Worm (Caenorhabditis elegans) whole organism, mixed stage, embryonic: ENCODE results near the gene ptrn-1.

Source experiments
- elt-3 ChIP-seq: fragments of 150-350 bp; optimal IDR thresholded peaks from 2 replicates; lab custom pipeline; 2014; ENCODE audit warnings: missing biosample characterization, missing genetic modification characterization
- ham-2 ChIP-seq: fragments of 200-800 bp; sonication (Bioruptor generic); optimal IDR thresholded peaks from 2 replicates; lab custom pipeline; 2018; ENCODE audit warnings: mild to moderate bottlenecking, missing genetic modification characterization, missing compliant biosample characterization
- mep-1 ChIP-seq: fragments of 150-350 bp; optimal IDR thresholded peaks from 2 replicates; lab custom pipeline; 2017; ENCODE audit warnings: missing biosample characterization, missing genetic modification reagents, missing genetic modification characterization, inconsistent platforms
- nhr-237 ChIP-seq: fragments of 150-350 bp; optimal IDR thresholded peaks from 2 replicates; lab custom pipeline; 2014; ENCODE audit warnings: missing biosample characterization, missing genetic modification characterization
- nhr-28 ChIP-seq: fragments of 150-350 bp; optimal IDR thresholded peaks from 2 replicates; lab custom pipeline; 2014; ENCODE audit warnings: missing biosample characterization, missing genetic modification characterization
- snpc-4 ChIP-seq: fragments of 150-350 bp; optimal IDR thresholded peaks from 2 replicates; lab custom pipeline; 2014; ENCODE audit warnings: missing biosample characterization, missing genetic modification characterization
- unc-62 ChIP-seq: fragments of 150-350 bp; optimal IDR thresholded peaks from 2 replicates; lab custom pipeline; 2014; ENCODE audit warnings: missing biosample characterization, missing genetic modification reagents, missing genetic modification characterization

ce11 chrX:16998981-16999380 is 31.0 kb downstream of the ptrn-1 start:
- TF ChIP-seq nhr-237 (tag; lab: Kevin White, UChicago): no peak
- no peak for TF ChIP-seq snpc-4 (tag; lab: Kevin White, UChicago)
- TF ChIP-seq ham-2 (GFP tag; lab: Kevin White, UChicago): no peak
- no peak for TF ChIP-seq nhr-28 (tag; lab: Kevin White, UChicago)
- TF ChIP-seq unc-62: no peak
- no peak for TF ChIP-seq mep-1 (tag; lab: Kevin White, UChicago)
- no peak for TF ChIP-seq elt-3
